Worm (Caenorhabditis elegans) whole organism, L3 larva: ENCODE results near the gene idh-1.
A peak's percentile ranks its signal among the peaks of the same experiment; 100 is the strongest.

ENCODE experiments used
- ZK546.5 ChIP-seq: sonication (generic microtip); optimal IDR thresholded peaks from 2 replicates; lab custom pipeline; 2017; ENCODE audit warnings: missing biosample characterization, missing genetic modification characterization
- ama-1 ChIP-seq: fragments of 150-350 bp; optimal IDR thresholded peaks from 2 replicates; lab custom pipeline; 2018
- ceh-16 ChIP-seq: sonication (generic microtip); optimal IDR thresholded peaks from 2 replicates; lab custom pipeline; 2017; ENCODE audit warnings: missing biosample characterization, missing genetic modification characterization
- daf-12 ChIP-seq: fragments of 150-350 bp; optimal IDR thresholded peaks from 2 replicates; lab custom pipeline; 2014; ENCODE audit warnings: missing biosample characterization, missing genetic modification reagents, missing genetic modification characterization
- egl-27 ChIP-seq: sonication (generic microtip); optimal IDR thresholded peaks from 4 replicates; lab custom pipeline; 2017; ENCODE audit warnings: missing biosample characterization, missing genetic modification reagents, missing genetic modification characterization
- elt-1 ChIP-seq: fragments of 150-350 bp; optimal IDR thresholded peaks from 2 replicates; lab custom pipeline; 2014; ENCODE audit warnings: missing biosample characterization, missing genetic modification characterization
- elt-2 ChIP-seq: sonication (generic microtip); optimal IDR thresholded peaks from 2 replicates; lab custom pipeline; 2016; ENCODE audit warnings: missing genetic modification reagents, mild to moderate bottlenecking, missing genetic modification characterization, missing compliant biosample characterization
- elt-3 ChIP-seq, 3 experiments: fragments of 150-350 bp in 1 of 3; sonication (generic microtip) in 2 of 3; optimal IDR thresholded peaks; 2 replicates in 2 of 3; 4 replicates in 1 of 3; lab custom pipeline; 2014 to 2017; ENCODE audit warnings: missing biosample characterization in 3 of 3, missing genetic modification characterization in 3 of 3
- eor-1 ChIP-seq, 2 experiments: fragments of 150-350 bp; optimal IDR thresholded peaks; 2 replicates each; lab custom pipeline; 2014 to 2018; ENCODE audit warnings: missing biosample characterization in 2 of 2, missing genetic modification characterization in 2 of 2
- fkh-10 ChIP-seq: sonication (generic microtip); optimal IDR thresholded peaks from 2 replicates; lab custom pipeline; 2017; ENCODE audit warnings: missing biosample characterization, missing genetic modification reagents, missing genetic modification characterization
- fkh-2 ChIP-seq: fragments of 150-350 bp; optimal IDR thresholded peaks from 2 replicates; lab custom pipeline; 2014; ENCODE audit warnings: missing biosample characterization, missing genetic modification reagents, missing genetic modification characterization
- fos-1 ChIP-seq: fragments of 150-350 bp; optimal IDR thresholded peaks from 2 replicates; lab custom pipeline; 2014; ENCODE audit warnings: missing biosample characterization, missing genetic modification characterization
- hmg-11 ChIP-seq: sonication (generic microtip); optimal IDR thresholded peaks from 2 replicates; lab custom pipeline; 2016; ENCODE audit warnings: missing genetic modification characterization, missing compliant biosample characterization
- jun-1 ChIP-seq: fragments of 150-350 bp; optimal IDR thresholded peaks from 2 replicates; lab custom pipeline; 2014; ENCODE audit warnings: missing biosample characterization, missing genetic modification reagents, missing genetic modification characterization
- lin-15B ChIP-seq: fragments of 150-350 bp; optimal IDR thresholded peaks from 2 replicates; lab custom pipeline; 2014; ENCODE audit warnings: missing biosample characterization, missing genetic modification characterization
- lin-39 ChIP-seq: fragments of 150-350 bp; optimal IDR thresholded peaks from 2 replicates; lab custom pipeline; 2018; ENCODE audit warnings: missing biosample characterization, missing genetic modification reagents, missing genetic modification characterization
- lsy-12 ChIP-seq: sonication (generic microtip); optimal IDR thresholded peaks from 2 replicates; lab custom pipeline; 2016; ENCODE audit warnings: mild to moderate bottlenecking, missing genetic modification characterization, missing compliant biosample characterization
- mdl-1 ChIP-seq: fragments of 150-350 bp; optimal IDR thresholded peaks from 2 replicates; lab custom pipeline; 2014; ENCODE audit warnings: missing biosample characterization, missing genetic modification characterization
- nfya-1 ChIP-seq: sonication (generic microtip); optimal IDR thresholded peaks from 2 replicates; lab custom pipeline; 2017; ENCODE audit warnings: missing genetic modification characterization, mild to moderate bottlenecking, missing compliant biosample characterization, antibody characterized with exemption, moderate library complexity; ENCODE audit not compliant: insufficient read depth
- nhr-12 ChIP-seq: fragments of 150-350 bp; optimal IDR thresholded peaks from 2 replicates; lab custom pipeline; 2014; ENCODE audit warnings: missing biosample characterization, missing genetic modification characterization
- nhr-23 ChIP-seq: fragments of 150-350 bp; optimal IDR thresholded peaks from 2 replicates; lab custom pipeline; 2014; ENCODE audit warnings: missing biosample characterization, missing genetic modification reagents, missing genetic modification characterization
- nhr-25 ChIP-seq: sonication (generic microtip); optimal IDR thresholded peaks from 2 replicates; lab custom pipeline; 2017; ENCODE audit warnings: missing biosample characterization, missing genetic modification characterization
- nhr-28 ChIP-seq: fragments of 150-350 bp; optimal IDR thresholded peaks from 2 replicates; lab custom pipeline; 2014; ENCODE audit warnings: missing biosample characterization, missing genetic modification characterization
- nhr-43 ChIP-seq: sonication (generic microtip); optimal IDR thresholded peaks from 2 replicates; lab custom pipeline; 2016; ENCODE audit warnings: mild to moderate bottlenecking, missing genetic modification characterization, missing compliant biosample characterization; ENCODE audit not compliant: poor library complexity, severe bottlenecking
- nhr-77 ChIP-seq: fragments of 150-350 bp; optimal IDR thresholded peaks from 2 replicates; lab custom pipeline; 2014; ENCODE audit warnings: missing biosample characterization, missing genetic modification characterization
- pha-4 ChIP-seq: fragments of 150-350 bp; optimal IDR thresholded peaks from 2 replicates; lab custom pipeline; 2014; ENCODE audit warnings: missing biosample characterization, missing genetic modification reagents, missing genetic modification characterization
- pqm-1 ChIP-seq: fragments of 150-350 bp; optimal IDR thresholded peaks from 2 replicates; lab custom pipeline; 2017; ENCODE audit warnings: missing biosample characterization, missing genetic modification characterization, inconsistent platforms
- sea-2 ChIP-seq: fragments of 150-350 bp; sonication (generic microtip); optimal IDR thresholded peaks from 4 replicates; lab custom pipeline; 2014; ENCODE audit warnings: missing biosample characterization, missing genetic modification reagents, missing genetic modification characterization
- skn-1 ChIP-seq: fragments of 150-350 bp; optimal IDR thresholded peaks from 2 replicates; lab custom pipeline; 2014; ENCODE audit warnings: missing biosample characterization, missing genetic modification characterization
- snpc-4 ChIP-seq: fragments of 150-350 bp; optimal IDR thresholded peaks from 2 replicates; lab custom pipeline; 2014; ENCODE audit warnings: missing biosample characterization, missing genetic modification characterization
- tbx-2 ChIP-seq: sonication (generic microtip); optimal IDR thresholded peaks from 2 replicates; lab custom pipeline; 2016; ENCODE audit warnings: mild to moderate bottlenecking, missing genetic modification characterization, missing compliant biosample characterization
- unc-39 ChIP-seq: sonication (generic microtip); optimal IDR thresholded peaks from 4 replicates; lab custom pipeline; 2017; ENCODE audit warnings: missing biosample characterization, missing genetic modification characterization
- unc-62 ChIP-seq: fragments of 150-350 bp; sonication (generic microtip); optimal IDR thresholded peaks from 4 replicates; lab custom pipeline; 2014; ENCODE audit warnings: missing biosample characterization, missing genetic modification reagents, missing genetic modification characterization
- zag-1 ChIP-seq: fragments of 150-350 bp; optimal IDR thresholded peaks from 2 replicates; lab custom pipeline; 2014; ENCODE audit warnings: missing biosample characterization, missing genetic modification characterization
- ztf-4 ChIP-seq: fragments of 150-350 bp; optimal IDR thresholded peaks from 2 replicates; lab custom pipeline; 2014; ENCODE audit warnings: missing biosample characterization, missing genetic modification characterization

idh-1 gene

ce11 chrIV:9444417-9445026 is 3.6 kb upstream of the idh-1 start (continued):
- no peak for TF ChIP-seq nhr-12
- peak; percentile 91 for TF ChIP-seq nhr-23 (tag; lab: Kevin White, UChicago)
- peak; percentile 88 for TF ChIP-seq lin-15B (tag; lab: Kevin White, UChicago)
- TF ChIP-seq hmg-11 = peak; percentile 95
- TF ChIP-seq unc-62 = peak; percentile 45
- peak; percentile 100 for TF ChIP-seq snpc-4 (tag; lab: Kevin White, UChicago)
- TF ChIP-seq lin-39 (tag; lab: Kevin White, UChicago) = peak; percentile 93
- TF ChIP-seq elt-3 (tag; optimal IDR thresholded peaks at IDR 0.05; lab: Kevin White, UChicago) = peak in 2 of 3 experiments; percentile 6 to 64
- TF ChIP-seq fkh-10 (GFP tag; lab: Kevin White, UChicago) = peak; percentile 46
- TF ChIP-seq ama-1 (lab: Kevin White, UChicago) = peak; percentile 98
- peak; percentile 91 for TF ChIP-seq jun-1

ce11 chrIV:9443940-9444339 is 3.0 kb upstream of the idh-1 start, which contains the start of gene F38E11.9:
F38E11.9 (minus strand) TSS chrIV:9444040.
- TF ChIP-seq eor-1 (tag; optimal IDR thresholded peaks at IDR 0.05; lab: Kevin White, UChicago) = no peak
- no peak for TF ChIP-seq zag-1
- no peak for TF ChIP-seq sea-2
- no peak for TF ChIP-seq egl-27 (tag; lab: Kevin White, UChicago)
- no peak for TF ChIP-seq lsy-12 (tag; lab: Kevin White, UChicago)
- no peak for TF ChIP-seq daf-12 (tag; lab: Kevin White, UChicago)
- no peak for TF ChIP-seq nhr-25
- TF ChIP-seq nhr-77 (tag; lab: Kevin White, UChicago) = no peak
- no peak for TF ChIP-seq jun-1
- TF ChIP-seq pha-4 (tag; lab: Kevin White, UChicago) = no peak

DNA sequence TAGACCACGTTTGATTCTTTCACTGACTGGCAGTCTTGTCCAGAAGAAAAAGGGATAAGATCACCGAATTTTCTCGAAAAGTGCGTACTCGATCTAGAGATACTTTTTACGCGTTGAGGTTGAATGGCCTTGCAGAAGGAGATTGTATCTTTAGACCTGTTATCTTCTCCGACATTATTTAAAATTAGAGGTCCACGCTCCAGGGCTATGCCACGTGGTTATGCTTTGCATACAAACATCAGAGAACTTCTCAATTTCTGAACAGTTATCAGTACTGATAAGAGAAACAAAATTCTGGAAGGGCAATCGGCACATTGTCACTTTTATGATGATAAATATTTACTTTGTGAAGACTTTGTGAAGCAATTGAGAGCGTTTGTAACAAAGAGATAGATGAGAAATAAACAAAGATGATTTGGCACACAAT is 1.2 kb upstream of the idh-1 start:
- TF ChIP-seq tbx-2 (tag; lab: Kevin White, UChicago) (peak; percentile 9), pha-4 (tag; lab: Kevin White, UChicago) (peak; percentile 99), hmg-11 (no peak), elt-1 (tag; lab: Kevin White, UChicago) (peak; percentile 71), elt-2 (tag; lab: Kevin White, UChicago) (peak; percentile 97), ama-1 (lab: Kevin White, UChicago) (no peak), elt-3 (tag; optimal IDR thresholded peaks at IDR 0.05; lab: Kevin White, UChicago) (peak in 2 of 3 experiments; percentile 22 to 50), nhr-25 (peak; percentile 88), fkh-10 (GFP tag; lab: Kevin White, UChicago) (no peak), pqm-1 (peak; percentile 96), jun-1 (peak; percentile 64), skn-1 (tag; lab: Kevin White, UChicago) (peak; percentile 86), ztf-4 (peak; percentile 30), zag-1 (no peak), sea-2 (no peak), snpc-4 (tag; lab: Kevin White, UChicago) (peak; percentile 13), fos-1 (peak; percentile 58), nhr-43 (tag; lab: Kevin White, UChicago) (peak; percentile 53), nhr-23 (tag; lab: Kevin White, UChicago) (peak; percentile 88), lin-39 (tag; lab: Kevin White, UChicago) (no peak), fkh-2 (tag; lab: Kevin White, UChicago) (no peak), nfya-1 (peak; percentile 23), mdl-1 (tag; lab: Kevin White, UChicago) (peak; percentile 35), ceh-16 (no peak), lsy-12 (tag; lab: Kevin White, UChicago) (peak; percentile 67)

DNA sequence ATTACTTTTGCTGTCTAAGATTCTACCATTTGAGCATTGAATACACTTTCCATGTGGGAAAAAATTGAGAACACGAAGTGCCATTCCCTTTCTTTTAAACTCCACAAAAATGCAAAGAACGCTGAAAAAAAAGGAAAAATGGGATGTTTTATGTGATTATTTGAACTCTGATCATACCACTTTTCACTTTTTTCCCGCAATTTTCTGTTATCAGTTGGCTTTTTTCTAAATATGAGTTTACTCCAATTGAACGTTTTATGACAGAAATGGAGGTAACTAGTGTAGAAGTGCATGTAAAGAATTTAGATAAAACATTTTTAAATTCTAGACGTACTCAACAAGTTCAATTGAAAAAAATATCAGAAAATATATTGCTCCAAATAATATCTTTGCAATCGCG is 484 bp upstream of the idh-1 start:
- TF ChIP-seq pha-4 (tag; lab: Kevin White, UChicago) = peak; percentile 20
- peak; percentile 28 for TF ChIP-seq pqm-1
- peak; percentile 79 for TF ChIP-seq elt-2 (tag; lab: Kevin White, UChicago)
- TF ChIP-seq ZK546.5 = no peak

DNA sequence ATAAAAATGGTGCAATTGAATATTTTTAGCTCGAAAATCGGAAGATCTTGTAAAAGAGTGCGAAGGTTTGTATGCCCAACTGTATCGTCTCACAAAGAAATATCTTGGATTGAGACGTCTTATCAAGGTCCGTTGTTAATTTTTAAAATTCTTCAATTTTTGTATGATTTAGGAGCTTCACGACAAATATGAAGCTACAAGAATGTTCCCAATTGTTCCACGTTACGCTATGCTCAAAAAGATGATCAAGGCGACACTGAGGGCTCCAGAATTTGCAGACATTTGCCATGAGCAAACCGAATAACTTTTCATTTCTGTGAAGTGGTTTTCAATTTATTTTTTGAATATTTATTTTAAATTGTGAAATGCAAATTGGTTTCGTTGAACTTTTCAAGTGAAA is 2.2 kb downstream of the idh-1 start:
- TF ChIP-seq ama-1 (lab: Kevin White, UChicago) = peak; percentile 96
- peak; percentile 4 for TF ChIP-seq pqm-1
- peak; percentile 60 for TF ChIP-seq nhr-25
- TF ChIP-seq nfya-1 = peak; percentile 12
- peak; percentile 50 for TF ChIP-seq elt-2 (tag; lab: Kevin White, UChicago)
- peak; percentile 32 for TF ChIP-seq nhr-23 (tag; lab: Kevin White, UChicago)
- peak in 1 of 3 experiments; percentile 10 for TF ChIP-seq elt-3 (tag; optimal IDR thresholded peaks at IDR 0.05; lab: Kevin White, UChicago)
- TF ChIP-seq nhr-43 (tag; lab: Kevin White, UChicago) = peak; percentile 56
- peak; percentile 63 for TF ChIP-seq lsy-12 (tag; lab: Kevin White, UChicago)
- no peak for TF ChIP-seq unc-39 (tag; lab: Kevin White, UChicago)
- no peak for TF ChIP-seq nhr-12
- TF ChIP-seq tbx-2 (tag; lab: Kevin White, UChicago) = peak; percentile 40
- no peak for TF ChIP-seq nhr-28
